Worm (Caenorhabditis elegans) whole organism, late embryonic: ENCODE measurements around the gene ent-3.
"Not testable (repeated sequence)": the region's sequence is repeated elsewhere in the genome, so short reads cannot be mapped to it uniquely, and the experiment has no call there.

Source experiments
- T23F11.4 ChIP-seq: fragments of 200-800 bp; sonication (Bioruptor generic); optimal IDR thresholded peaks from 2 replicates; lab custom pipeline; 2018; ENCODE audit warnings: mild to moderate bottlenecking, missing genetic modification characterization, missing compliant biosample characterization
- Y22D7AL.16 ChIP-seq: sonication (generic microtip); optimal IDR thresholded peaks from 2 replicates; lab custom pipeline; 2016; ENCODE audit warnings: missing genetic modification characterization, missing compliant biosample characterization
- ama-1 ChIP-seq: fragments of 150-350 bp; optimal IDR thresholded peaks from 2 replicates; lab custom pipeline; 2014
- ceh-18 ChIP-seq: sonication (generic microtip); optimal IDR thresholded peaks from 2 replicates; lab custom pipeline; 2016; ENCODE audit warnings: missing genetic modification characterization, missing compliant biosample characterization
- ceh-2 ChIP-seq: sonication (generic microtip); optimal IDR thresholded peaks from 2 replicates; lab custom pipeline; 2016; ENCODE audit warnings: missing genotype, missing genetic modification characterization, missing compliant biosample characterization
- ceh-22 ChIP-seq: sonication (generic microtip); optimal IDR thresholded peaks from 2 replicates; lab custom pipeline; 2017; ENCODE audit warnings: missing biosample characterization, missing genetic modification characterization
- ceh-24 ChIP-seq: sonication (generic microtip); optimal IDR thresholded peaks from 2 replicates; lab custom pipeline; 2016; ENCODE audit warnings: mild to moderate bottlenecking, missing genetic modification characterization, missing compliant biosample characterization
- ceh-30 ChIP-seq: fragments of 150-350 bp; optimal IDR thresholded peaks from 2 replicates; lab custom pipeline; 2014; ENCODE audit warnings: missing biosample characterization, missing genetic modification characterization
- ceh-31 ChIP-seq: sonication (generic microtip); optimal IDR thresholded peaks from 2 replicates; lab custom pipeline; 2016; ENCODE audit warnings: missing genetic modification characterization, missing compliant biosample characterization
- ceh-45 ChIP-seq: fragments of 200-800 bp; sonication (Bioruptor generic); IDR thresholded peaks from 2 replicates; pipeline ENCODE4 v1.3.6; 2022; ENCODE audit warnings: missing genetic modification reagents, missing genetic modification characterization, missing compliant biosample characterization
- ceh-6 ChIP-seq: fragments of 200-800 bp; sonication (Bioruptor generic); optimal IDR thresholded peaks from 2 replicates; lab custom pipeline; 2018; ENCODE audit warnings: mild to moderate bottlenecking, missing genetic modification characterization, missing compliant biosample characterization
- ceh-9 ChIP-seq: sonication (generic microtip); optimal IDR thresholded peaks from 2 replicates; lab custom pipeline; 2016; ENCODE audit warnings: mild to moderate bottlenecking, missing genetic modification characterization, inconsistent platforms, missing compliant biosample characterization
- che-1 ChIP-seq: sonication (generic microtip); optimal IDR thresholded peaks from 2 replicates; lab custom pipeline; 2016; ENCODE audit warnings: mild to moderate bottlenecking, missing genetic modification characterization, missing compliant biosample characterization
- dve-1 ChIP-seq: sonication (generic microtip); optimal IDR thresholded peaks from 2 replicates; lab custom pipeline; 2017; ENCODE audit warnings: antibody characterized with exemption, mild to moderate bottlenecking, missing genetic modification characterization, missing compliant biosample characterization
- elt-4 ChIP-seq: sonication (generic microtip); optimal IDR thresholded peaks from 2 replicates; lab custom pipeline; 2016; ENCODE audit warnings: missing genetic modification characterization, missing compliant biosample characterization
- ets-4 ChIP-seq: sonication (generic microtip); optimal IDR thresholded peaks from 2 replicates; lab custom pipeline; 2016; ENCODE audit warnings: missing genetic modification characterization, missing compliant biosample characterization
- eyg-1 ChIP-seq: sonication (generic microtip); optimal IDR thresholded peaks from 2 replicates; lab custom pipeline; 2016; ENCODE audit warnings: missing genotype, missing genetic modification characterization, missing compliant biosample characterization
- fax-1 ChIP-seq: sonication (generic microtip); optimal IDR thresholded peaks from 2 replicates; lab custom pipeline; 2016; ENCODE audit warnings: missing genotype, missing genetic modification characterization, missing compliant biosample characterization
- fkh-10 ChIP-seq: fragments of 150-350 bp; optimal IDR thresholded peaks from 2 replicates; lab custom pipeline; 2014; ENCODE audit warnings: missing biosample characterization, missing genetic modification reagents, missing genetic modification characterization
- fkh-6 ChIP-seq: sonication (generic microtip); optimal IDR thresholded peaks from 2 replicates; lab custom pipeline; 2016; ENCODE audit warnings: missing genetic modification characterization, missing compliant biosample characterization
- gmeb-2 ChIP-seq: sonication (generic microtip); optimal IDR thresholded peaks from 2 replicates; lab custom pipeline; 2016; ENCODE audit warnings: missing genetic modification characterization, inconsistent platforms, missing compliant biosample characterization
- hlh-30 ChIP-seq: sonication (generic microtip); optimal IDR thresholded peaks from 2 replicates; lab custom pipeline; 2017; ENCODE audit warnings: antibody characterized with exemption, missing genetic modification characterization, missing compliant biosample characterization; ENCODE audit not compliant: insufficient read depth
- lim-6 ChIP-seq: sonication (generic microtip); optimal IDR thresholded peaks from 2 replicates; lab custom pipeline; 2016; ENCODE audit warnings: missing genetic modification characterization, missing compliant biosample characterization
- madf-2 ChIP-seq: sonication (generic microtip); optimal IDR thresholded peaks from 2 replicates; lab custom pipeline; 2017; ENCODE audit warnings: missing genetic modification characterization, missing compliant biosample characterization
- nfya-1 ChIP-seq: sonication (generic microtip); optimal IDR thresholded peaks from 2 replicates; lab custom pipeline; 2017; ENCODE audit warnings: missing genetic modification characterization, mild to moderate bottlenecking, missing compliant biosample characterization, antibody characterized with exemption, moderate library complexity
- nhr-232 ChIP-seq: sonication (generic microtip); optimal IDR thresholded peaks from 2 replicates; lab custom pipeline; 2016; ENCODE audit warnings: missing genetic modification characterization, missing compliant biosample characterization
- npax-4 ChIP-seq: sonication (generic microtip); optimal IDR thresholded peaks from 2 replicates; lab custom pipeline; 2016; ENCODE audit warnings: missing genetic modification characterization, missing compliant biosample characterization
- odd-2 ChIP-seq: sonication (generic microtip); optimal IDR thresholded peaks from 2 replicates; lab custom pipeline; 2017; ENCODE audit warnings: antibody characterized with exemption, mild to moderate bottlenecking, missing genetic modification characterization, missing compliant biosample characterization
- pax-1 ChIP-seq: fragments of 150-350 bp; optimal IDR thresholded peaks from 2 replicates; lab custom pipeline; 2014; ENCODE audit warnings: missing biosample characterization, missing genetic modification characterization
- pha-2 ChIP-seq: sonication (generic microtip); optimal IDR thresholded peaks from 2 replicates; lab custom pipeline; 2017; ENCODE audit warnings: mild to moderate bottlenecking, missing genetic modification characterization, missing compliant biosample characterization
- pha-4 ChIP-seq: fragments of 150-350 bp; optimal IDR thresholded peaks from 2 replicates; lab custom pipeline; 2018; ENCODE audit warnings: missing biosample characterization, missing genetic modification reagents, missing genetic modification characterization
- pros-1 ChIP-seq: fragments of 150-350 bp; optimal IDR thresholded peaks from 2 replicates; lab custom pipeline; 2014; ENCODE audit warnings: missing biosample characterization, missing genetic modification reagents, missing genetic modification characterization
- ref-2 ChIP-seq: sonication (generic microtip); optimal IDR thresholded peaks from 2 replicates; lab custom pipeline; 2016; ENCODE audit warnings: missing genetic modification characterization, missing compliant biosample characterization
- rnt-1 ChIP-seq: sonication (generic microtip); optimal IDR thresholded peaks from 2 replicates; lab custom pipeline; 2016; ENCODE audit warnings: missing genetic modification characterization, missing compliant biosample characterization
- sdc-2 ChIP-seq: sonication (generic microtip); optimal IDR thresholded peaks from 2 replicates; lab custom pipeline; 2016; ENCODE audit warnings: missing genotype, missing genetic modification characterization, missing compliant biosample characterization
- sox-2 ChIP-seq: fragments of 200-800 bp; sonication (Bioruptor generic); IDR thresholded peaks from 2 replicates; pipeline ENCODE4 v1.3.6; 2022; ENCODE audit warnings: missing genetic modification reagents, missing genetic modification characterization, missing compliant biosample characterization
- sox-4 ChIP-seq: sonication (generic microtip); optimal IDR thresholded peaks from 2 replicates; lab custom pipeline; 2017; ENCODE audit warnings: mild to moderate bottlenecking, missing genetic modification characterization, inconsistent platforms, missing compliant biosample characterization
- tbx-2 ChIP-seq: sonication (generic microtip); optimal IDR thresholded peaks from 2 replicates; lab custom pipeline; 2016; ENCODE audit warnings: missing genetic modification characterization, missing compliant biosample characterization
- tbx-7 ChIP-seq: sonication (generic microtip); optimal IDR thresholded peaks from 2 replicates; lab custom pipeline; 2016; ENCODE audit warnings: missing genotype, missing genetic modification characterization, missing compliant biosample characterization
- ttx-3 ChIP-seq: sonication (generic microtip); optimal IDR thresholded peaks from 2 replicates; lab custom pipeline; 2016; ENCODE audit warnings: missing genetic modification reagents, missing genetic modification characterization, missing compliant biosample characterization
- unc-42 ChIP-seq: sonication (generic microtip); optimal IDR thresholded peaks from 2 replicates; lab custom pipeline; 2016; ENCODE audit warnings: missing genotype, missing genetic modification characterization, missing compliant biosample characterization
- unc-55 ChIP-seq: sonication (generic microtip); optimal IDR thresholded peaks from 2 replicates; lab custom pipeline; 2017; ENCODE audit warnings: missing biosample characterization, missing genetic modification reagents, missing genetic modification characterization
- zip-5 ChIP-seq: sonication (generic microtip); optimal IDR thresholded peaks from 2 replicates; lab custom pipeline; 2016; ENCODE audit warnings: missing genetic modification characterization, missing compliant biosample characterization
- ztf-16 ChIP-seq: sonication (generic microtip); optimal IDR thresholded peaks from 2 replicates; lab custom pipeline; 2017; ENCODE audit warnings: missing genetic modification characterization, missing compliant biosample characterization

The ent-3 gene

DNA sequence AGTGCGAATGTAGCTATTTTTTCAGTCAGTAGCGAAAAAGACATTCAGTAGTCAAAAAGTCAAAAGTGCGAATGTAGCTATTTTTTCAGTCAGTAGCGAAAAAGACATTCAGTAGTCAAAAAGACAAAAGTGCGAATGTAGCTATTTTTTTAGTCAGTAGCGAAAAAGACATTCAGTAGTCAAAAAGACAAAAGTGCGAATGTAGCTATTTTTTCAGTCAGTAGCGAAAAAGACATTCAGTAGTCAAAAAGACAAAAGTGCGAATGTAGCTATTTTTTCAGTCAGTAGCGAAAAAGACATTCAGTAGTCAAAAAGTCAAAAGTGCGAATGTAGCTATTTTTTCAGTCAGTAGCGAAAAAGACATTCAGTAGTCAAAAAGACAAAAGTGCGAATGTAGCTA is 30.6 kb downstream of the ent-3 start, which contains the start of gene T16A9.3:
Gene T16A9.3 (plus strand): TSS at position 301 of the 400 bp plus-strand sequence.
- TF ChIP-seq pha-4, ttx-3, pha-2 (tag; lab: Kevin White, UChicago): not testable (repeated sequence)

DNA sequence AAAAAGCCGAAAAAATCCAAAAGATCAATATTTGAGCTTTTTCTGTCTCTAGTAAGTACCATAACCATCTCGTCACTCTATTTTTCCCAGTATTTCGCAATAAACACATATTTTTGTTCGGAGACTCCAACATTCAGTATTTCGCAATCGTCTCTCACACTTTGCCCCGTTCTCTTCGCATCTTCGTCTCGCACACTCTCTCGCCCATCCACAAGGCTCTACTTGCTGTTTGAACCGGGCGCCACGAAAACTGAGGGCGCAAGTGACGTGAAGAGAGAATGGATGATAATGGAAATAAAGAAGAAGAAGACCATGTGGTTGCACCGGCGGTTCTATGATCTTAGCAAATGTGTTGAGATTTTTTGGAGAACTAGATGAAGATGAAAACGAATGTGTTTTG is 35.8 kb downstream of the ent-3 start:
- TF ChIP-seq dve-1 (tag; lab: Kevin White, UChicago) (peak; percentile 78), ama-1 (lab: Kevin White, UChicago) (no peak), hlh-30 (tag; lab: Kevin White, UChicago) (no peak), ets-4 (tag; lab: Kevin White, UChicago) (peak; percentile 8), pros-1 (no peak), gmeb-2 (tag; lab: Kevin White, UChicago) (no peak), ttx-3 (tag; lab: Kevin White, UChicago) (no peak), ceh-24 (no peak), ceh-18 (tag; lab: Kevin White, UChicago) (peak; percentile 81), sox-2 (GFP tag; lab: Robert Waterston, UW) (no peak), madf-2 (tag; lab: Kevin White, UChicago) (no peak), tbx-2 (tag; lab: Kevin White, UChicago) (peak; percentile 45), rnt-1 (tag; lab: Kevin White, UChicago) (no peak), lim-6 (no peak), zip-5 (no peak), sdc-2 (tag; lab: Kevin White, UChicago) (no peak), elt-4 (no peak), ceh-6 (GFP tag; lab: Kevin White, UChicago) (no peak), eyg-1 (tag; lab: Kevin White, UChicago) (no peak), odd-2 (no peak), unc-55 (GFP tag; lab: Kevin White, UChicago) (peak; percentile 75), fkh-10 (no peak), ceh-9 (no peak), fkh-6 (no peak), pax-1 (tag; lab: Kevin White, UChicago) (no peak), T23F11.4 (no peak), tbx-7 (tag; lab: Kevin White, UChicago) (no peak), sox-4 (tag; lab: Kevin White, UChicago) (no peak), fax-1 (no peak), npax-4 (no peak), ztf-16 (no peak), ceh-2 (tag; lab: Kevin White, UChicago) (no peak), unc-42 (tag; lab: Kevin White, UChicago) (peak; percentile 28), ref-2 (tag; lab: Kevin White, UChicago) (no peak), ceh-22 (tag; lab: Kevin White, UChicago) (no peak), Y22D7AL.16 (tag; lab: Kevin White, UChicago) (no peak), ceh-30 (tag; lab: Kevin White, UChicago) (no peak), nfya-1 (tag; lab: Kevin White, UChicago) (peak; percentile 50)

DNA sequence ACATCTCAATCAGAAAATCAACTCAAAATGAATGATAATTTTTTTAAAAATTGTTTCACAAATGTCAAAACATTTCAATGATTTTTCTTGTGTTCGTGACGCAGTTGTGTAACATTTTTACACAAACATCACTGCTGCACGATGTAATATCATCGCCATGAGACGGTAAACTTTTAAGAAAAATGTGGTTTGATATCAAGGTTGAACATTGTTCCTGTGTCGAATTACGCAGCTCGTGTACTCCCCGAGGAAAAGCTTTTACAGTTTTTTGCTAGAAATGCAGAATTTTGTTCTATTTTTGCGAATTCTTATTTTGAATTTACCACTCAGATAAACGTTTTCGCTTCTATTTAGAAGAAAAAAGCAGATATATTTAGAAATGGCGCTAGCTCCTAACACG is 38.2 kb downstream of the ent-3 start:
- TF ChIP-seq nhr-232 (no peak), ceh-30 (tag; lab: Kevin White, UChicago) (no peak), ceh-45 (GFP tag; lab: Robert Waterston, UW) (no peak), che-1 (tag; lab: Kevin White, UChicago) (no peak), ceh-31 (tag; lab: Kevin White, UChicago) (no peak)
